Worm (Caenorhabditis elegans): Measurements from ENCODE around the gene B0336.12.

Gene B0336.12

DNA sequence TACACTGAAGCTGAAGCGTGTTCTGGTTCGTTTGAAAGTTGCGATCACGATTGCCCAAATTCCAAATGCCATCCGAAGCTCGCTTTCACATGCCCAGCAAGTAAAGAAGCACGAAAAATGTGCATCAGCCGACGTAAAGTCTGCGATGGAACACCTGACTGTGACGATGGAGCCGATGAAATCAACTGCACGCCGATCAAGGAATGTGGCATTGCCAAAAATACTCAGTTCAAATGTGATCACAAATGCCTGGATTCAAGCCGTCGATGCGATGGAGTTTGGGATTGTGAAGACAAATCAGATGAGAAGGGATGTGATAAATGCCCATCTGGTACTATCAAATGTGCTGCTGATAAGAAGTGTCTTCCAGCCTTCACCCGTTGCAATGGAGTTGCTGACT, 19.4 kb upstream of the B0336.12 start:
- TF ChIP-seq nhr-232 (tag; optimal IDR thresholded peaks at IDR 0.05) (no peak), zip-5 (tag; optimal IDR thresholded peaks at IDR 0.05) (no peak), pqm-1 (tag; optimal IDR thresholded peaks at IDR 0.05) (no peak), dmd-4 (tag; optimal IDR thresholded peaks at IDR 0.05; ENCODE audit: borderline replicate concordance) (no peak), elt-4 (tag; optimal IDR thresholded peaks at IDR 0.05) (no peak), unc-86 (tag; optimal IDR thresholded peaks at IDR 0.05) (no peak), K09A11.1 (tag; optimal IDR thresholded peaks at IDR 0.05; ENCODE audit: insufficient read depth) (no peak), ceh-48 (tag; optimal IDR thresholded peaks at IDR 0.05) (no peak), rnt-1 (tag; optimal IDR thresholded peaks at IDR 0.05) (no peak), sox-2 (GFP tag; IDR thresholded peaks at IDR 0.05) (no peak), ama-1 (optimal IDR thresholded peaks at IDR 0.05) (no peak), hlh-8 (tag; optimal IDR thresholded peaks at IDR 0.05) (no peak), hlh-6 (tag; optimal IDR thresholded peaks at IDR 0.05) (no peak), unc-55 (GFP tag; optimal IDR thresholded peaks at IDR 0.05) (no peak), unc-3 (GFP tag; conservative IDR thresholded peaks at IDR 0.05) (no peak), unc-3 (tag; optimal IDR thresholded peaks at IDR 0.05) (no peak), ceh-6 (GFP tag; optimal IDR thresholded peaks at IDR 0.05) (no peak), tbx-7 (tag; optimal IDR thresholded peaks at IDR 0.05) (no peak), pros-1 (tag; optimal IDR thresholded peaks at IDR 0.05) (no peak), ref-2 (tag; optimal IDR thresholded peaks at IDR 0.05) (no peak), pat-9 (tag; optimal IDR thresholded peaks at IDR 0.05) (no peak)

DNA sequence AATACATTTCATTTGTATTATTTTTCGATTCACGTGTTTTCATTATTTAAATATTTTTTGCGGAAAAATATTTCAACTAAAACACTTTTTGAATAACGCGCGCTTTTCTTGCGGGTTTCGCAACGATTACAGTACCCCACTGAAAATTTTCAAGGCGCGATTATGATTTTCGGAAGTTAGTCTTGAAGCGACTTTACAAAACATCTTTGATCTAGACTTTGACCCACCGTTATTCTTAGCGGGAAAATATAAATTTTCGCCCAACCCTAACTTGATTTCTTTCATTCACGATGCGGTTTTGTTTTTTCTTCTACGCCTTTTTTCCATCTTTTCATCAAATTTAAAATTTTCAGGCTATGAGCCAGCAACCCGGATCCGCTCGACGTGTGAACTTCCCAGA, 17.9 kb upstream of the B0336.12 start, which contains the start of gene egg-1:
Gene egg-1, plus strand, starts transcription at position 354 of the 400 bp plus-strand sequence.
- TF ChIP-seq dve-1 (tag; optimal IDR thresholded peaks at IDR 0.05) = no peak
- no peak for TF ChIP-seq sdc-2 (tag; optimal IDR thresholded peaks at IDR 0.05)
- TF ChIP-seq elt-4 (tag; optimal IDR thresholded peaks at IDR 0.05) = no peak
- TF ChIP-seq fkh-6 (tag; optimal IDR thresholded peaks at IDR 0.05) = no peak
- no peak for TF ChIP-seq nhr-232 (tag; optimal IDR thresholded peaks at IDR 0.05)
- TF ChIP-seq pqm-1 (tag; optimal IDR thresholded peaks at IDR 0.05) = no peak

ce11 chrIII:5722550-5722949, 12.6 kb upstream of the B0336.12 start, which contains the start of gene wrm-1:
wrm-1 (plus strand) TSS chrIII:5722850.
- TF ChIP-seq madf-2 (tag; optimal IDR thresholded peaks at IDR 0.05) (no peak), unc-3 (GFP tag; conservative IDR thresholded peaks at IDR 0.05) (no peak), unc-3 (tag; optimal IDR thresholded peaks at IDR 0.05) (no peak), ahr-1 (tag; optimal IDR thresholded peaks at IDR 0.05) (no peak), unc-55 (GFP tag; optimal IDR thresholded peaks at IDR 0.05) (no peak), hlh-15 (tag; optimal IDR thresholded peaks at IDR 0.05) (no peak), pha-4 (tag; optimal IDR thresholded peaks at IDR 0.05) (no peak)

DNA sequence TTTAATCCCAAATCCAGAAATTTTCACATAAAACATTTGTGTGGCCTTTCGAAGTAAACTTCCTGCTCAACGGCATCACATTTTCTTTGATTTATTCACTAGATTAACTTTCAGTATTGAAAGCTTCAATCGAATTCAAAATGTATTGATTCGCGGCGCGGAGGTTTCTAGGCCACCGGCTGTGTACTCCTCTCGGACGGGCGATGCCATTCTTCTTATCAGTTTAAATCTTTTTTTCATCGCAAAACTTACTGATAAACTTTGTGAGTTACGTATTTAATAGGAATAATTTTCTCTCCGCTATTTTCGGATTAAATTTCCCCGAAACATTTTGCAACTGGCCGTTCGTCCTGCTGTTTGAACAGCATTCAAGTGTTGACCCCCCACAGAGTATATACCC, 11.9 kb upstream of the B0336.12 start:
- TF ChIP-seq ceh-30 (tag; optimal IDR thresholded peaks at IDR 0.05) (no peak), sdc-2 (tag; optimal IDR thresholded peaks at IDR 0.05) (peak; percentile 16), ceh-34 (tag; optimal IDR thresholded peaks at IDR 0.05) (no peak), ttx-3 (tag; optimal IDR thresholded peaks at IDR 0.05) (no peak), pqm-1 (tag; optimal IDR thresholded peaks at IDR 0.05) (peak; percentile 61), ceh-14 (tag; optimal IDR thresholded peaks at IDR 0.05) (peak; percentile 23), ceh-24 (tag; optimal IDR thresholded peaks at IDR 0.05) (no peak), dmd-4 (tag; optimal IDR thresholded peaks at IDR 0.05; ENCODE audit: borderline replicate concordance) (no peak), lin-11 (tag; optimal IDR thresholded peaks at IDR 0.05) (no peak), pag-3 (tag; optimal IDR thresholded peaks at IDR 0.05; ENCODE audit: borderline replicate concordance) (no peak), hlh-30 (tag; optimal IDR thresholded peaks at IDR 0.05; ENCODE audit: insufficient read depth) (no peak), gmeb-2 (tag; optimal IDR thresholded peaks at IDR 0.05) (no peak), odd-2 (tag; optimal IDR thresholded peaks at IDR 0.05) (no peak), zip-5 (tag; optimal IDR thresholded peaks at IDR 0.05) (peak; percentile 1), elt-2 (tag; optimal IDR thresholded peaks at IDR 0.05) (peak; percentile 87), C08G9.2 (tag; optimal IDR thresholded peaks at IDR 0.05) (peak; percentile 85), ceh-45 (GFP tag; IDR thresholded peaks at IDR 0.05) (no peak), K09A11.1 (tag; optimal IDR thresholded peaks at IDR 0.05; ENCODE audit: insufficient read depth) (no peak), hlh-15 (tag; optimal IDR thresholded peaks at IDR 0.05) (no peak), npax-4 (tag; optimal IDR thresholded peaks at IDR 0.05) (no peak), pha-2 (tag; optimal IDR thresholded peaks at IDR 0.05) (peak; percentile 22), pat-9 (tag; optimal IDR thresholded peaks at IDR 0.05) (no peak), pros-1 (tag; optimal IDR thresholded peaks at IDR 0.05) (no peak), K02D7.2 (tag; optimal IDR thresholded peaks at IDR 0.05) (no peak), T23F11.4 (GFP tag; optimal IDR thresholded peaks at IDR 0.05) (no peak), nhr-11 (tag; optimal IDR thresholded peaks at IDR 0.05) (no peak), elt-4 (tag; optimal IDR thresholded peaks at IDR 0.05) (no peak), tbx-2 (tag; optimal IDR thresholded peaks at IDR 0.05) (peak; percentile 8)
